Worm (Caenorhabditis elegans) whole organism, dauer: ENCODE data around the gene C09B9.2.
"Not testable (repeated sequence)": the region's sequence is repeated elsewhere in the genome, so short reads cannot be mapped to it uniquely, and the experiment has no call there.

Experiments used
- unc-62 ChIP-seq: sonication (generic microtip); optimal IDR thresholded peaks from 2 replicates; lab custom pipeline; 2017; ENCODE audit warnings: missing biosample characterization, missing genetic modification reagents, missing genetic modification characterization

The C09B9.2 gene

DNA sequence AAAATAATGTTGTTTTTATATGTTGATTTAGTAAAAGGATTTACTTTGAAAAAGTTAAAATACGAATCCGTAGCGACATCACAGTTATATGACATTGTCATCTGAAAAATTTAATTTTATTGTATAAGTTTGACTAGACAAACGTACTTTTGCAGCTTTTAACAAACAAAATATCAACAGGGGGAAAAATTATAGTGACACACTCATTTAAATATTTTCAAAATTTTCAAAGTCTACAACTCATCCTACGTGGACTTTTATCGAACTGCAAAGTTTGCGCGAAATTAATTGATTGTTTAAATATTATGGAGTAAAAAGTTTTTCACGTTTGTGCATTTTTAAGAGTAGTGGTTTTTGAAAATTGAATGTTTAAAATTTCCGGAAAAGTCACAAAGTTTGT is 3.4 kb upstream of the C09B9.2 start, which contains the start of gene C09B9.85:
Gene C09B9.85, minus strand, starts transcription at position 101 of the 400 bp plus-strand sequence.
- TF ChIP-seq unc-62 (GFP tag; lab: Kevin White, UChicago) = no peak

DNA sequence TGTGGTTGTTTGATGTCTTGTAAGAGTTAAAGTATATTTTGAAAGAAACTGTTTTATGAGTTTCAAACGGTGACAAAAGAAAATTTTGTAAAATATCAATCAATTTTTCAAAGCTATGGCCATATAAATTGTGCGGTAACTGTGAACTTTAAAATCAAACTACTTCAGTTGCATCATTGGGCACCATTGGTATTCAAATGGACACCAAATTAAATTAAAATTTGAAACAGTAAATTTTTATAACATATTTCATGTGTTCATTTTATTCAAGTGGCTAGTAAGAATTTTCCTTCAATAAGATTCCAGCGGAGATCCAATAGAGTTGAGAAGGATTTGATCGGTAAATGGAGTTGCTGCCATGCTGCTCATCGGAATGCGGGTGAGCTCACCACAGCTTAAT is 2.3 kb downstream of the C09B9.2 start:
- TF ChIP-seq unc-62 (GFP tag; lab: Kevin White, UChicago) = no peak

DNA sequence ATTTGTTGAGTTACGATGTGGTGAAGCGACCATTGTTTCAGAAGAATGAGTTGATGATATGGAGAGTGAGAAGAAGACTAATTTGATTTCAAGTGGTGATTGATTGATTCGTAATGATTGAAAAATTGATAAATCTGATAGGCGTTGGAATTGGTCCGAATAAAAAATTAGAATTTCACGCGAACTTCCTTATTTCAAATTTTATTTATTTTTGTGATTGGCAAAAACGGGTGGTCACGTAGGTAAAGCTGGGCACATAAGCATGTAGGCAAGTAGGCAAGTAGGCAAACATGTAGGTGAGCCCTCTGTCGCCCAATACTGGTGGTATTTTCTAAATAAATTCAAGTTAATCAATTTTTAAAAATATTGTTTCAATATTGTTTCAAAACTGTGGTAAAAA is 4.2 kb downstream of the C09B9.2 start, which contains the start of gene C09B9.4:
Gene C09B9.4, minus strand, starts transcription at position 101 of the 400 bp plus-strand sequence.
- TF ChIP-seq unc-62 (GFP tag; lab: Kevin White, UChicago) = no peak

DNA sequence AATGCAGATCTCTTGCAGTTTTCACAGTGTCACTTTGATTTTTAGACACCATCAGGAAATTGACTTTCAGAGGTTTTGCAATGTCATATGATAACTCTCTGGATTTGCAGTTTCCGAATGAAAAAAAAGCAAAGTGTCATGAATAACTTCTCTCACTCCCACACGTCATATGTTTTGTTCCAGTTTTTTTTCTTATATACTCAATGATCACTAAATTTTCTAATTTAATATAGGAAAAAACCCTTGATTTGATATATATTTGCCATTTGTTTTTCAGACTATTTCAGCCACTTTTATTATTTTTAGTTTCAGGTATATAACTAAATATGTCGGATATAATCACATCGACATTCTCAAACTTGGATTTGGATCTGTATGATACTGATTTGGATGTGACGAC is 8.4 kb downstream of the C09B9.2 start, which contains the start of gene C09B9.1:
Gene C09B9.1, plus strand, starts transcription at position 301 of the 400 bp plus-strand sequence.
- TF ChIP-seq unc-62 (GFP tag; lab: Kevin White, UChicago) = no peak

DNA sequence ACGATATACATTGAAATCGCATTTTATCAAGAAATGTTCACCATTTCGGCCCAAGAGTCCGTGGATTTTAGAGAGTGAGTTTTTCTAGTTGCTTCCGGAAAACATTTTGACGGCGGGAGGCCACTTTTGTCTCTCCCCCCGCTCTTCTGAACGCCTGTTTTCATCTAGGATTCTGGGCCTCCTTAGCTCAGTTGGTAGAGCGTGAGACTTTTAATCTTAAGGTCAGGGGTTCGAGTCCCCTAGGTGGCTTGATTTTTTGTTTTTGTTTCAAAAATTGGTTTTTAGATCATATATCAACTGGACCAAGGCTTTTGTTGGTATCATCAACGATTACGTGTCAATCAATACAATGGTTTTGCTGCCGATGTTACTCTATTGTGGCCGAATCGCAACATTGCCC is 9.7 kb downstream of the C09B9.2 start:
- no peak for TF ChIP-seq unc-62 (GFP tag; lab: Kevin White, UChicago)

DNA sequence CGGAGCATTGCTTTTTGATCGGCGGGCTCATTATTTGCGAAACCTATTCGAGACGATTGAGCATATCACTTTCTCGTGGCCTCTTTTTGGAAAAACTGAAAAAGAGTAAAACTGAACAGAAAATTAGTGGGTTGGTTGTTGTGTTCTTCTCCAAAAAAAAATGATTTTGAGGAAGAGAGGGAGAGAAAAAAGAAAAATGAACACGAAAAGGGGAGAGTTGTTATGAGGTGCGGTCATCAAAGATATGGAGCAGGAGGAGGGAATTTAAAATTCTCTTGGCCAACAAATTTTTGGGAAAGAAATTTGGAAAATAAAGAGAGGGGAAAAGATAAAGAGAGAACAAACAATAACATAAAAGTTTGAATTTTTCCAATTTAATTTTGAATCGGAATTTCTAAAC is 16.3 kb downstream of the C09B9.2 start, which contains the start of gene hot-9:
Gene hot-9, minus strand, starts transcription at position 101 of the 400 bp plus-strand sequence.
- TF ChIP-seq unc-62 (GFP tag; lab: Kevin White, UChicago) = no peak

DNA sequence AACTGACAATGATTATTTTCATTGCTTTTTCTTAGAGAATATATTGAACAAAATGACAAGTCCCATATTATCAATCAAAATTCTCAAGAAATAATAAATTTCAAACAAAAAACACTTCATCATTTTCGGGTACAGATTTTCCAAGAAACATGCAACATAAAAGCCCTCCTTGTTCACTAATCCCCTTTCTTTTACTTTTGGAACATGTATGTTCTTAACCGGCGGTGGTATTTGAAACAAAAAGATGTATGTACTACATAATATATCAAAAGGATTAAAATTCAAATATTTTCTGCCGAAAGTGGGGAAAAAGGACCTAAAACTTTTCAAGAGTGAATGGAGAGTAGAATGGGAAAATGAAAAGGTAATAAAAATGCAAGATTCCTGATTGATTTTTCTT is 25.2 kb downstream of the C09B9.2 start:
- no peak for TF ChIP-seq unc-62 (GFP tag; lab: Kevin White, UChicago)

DNA sequence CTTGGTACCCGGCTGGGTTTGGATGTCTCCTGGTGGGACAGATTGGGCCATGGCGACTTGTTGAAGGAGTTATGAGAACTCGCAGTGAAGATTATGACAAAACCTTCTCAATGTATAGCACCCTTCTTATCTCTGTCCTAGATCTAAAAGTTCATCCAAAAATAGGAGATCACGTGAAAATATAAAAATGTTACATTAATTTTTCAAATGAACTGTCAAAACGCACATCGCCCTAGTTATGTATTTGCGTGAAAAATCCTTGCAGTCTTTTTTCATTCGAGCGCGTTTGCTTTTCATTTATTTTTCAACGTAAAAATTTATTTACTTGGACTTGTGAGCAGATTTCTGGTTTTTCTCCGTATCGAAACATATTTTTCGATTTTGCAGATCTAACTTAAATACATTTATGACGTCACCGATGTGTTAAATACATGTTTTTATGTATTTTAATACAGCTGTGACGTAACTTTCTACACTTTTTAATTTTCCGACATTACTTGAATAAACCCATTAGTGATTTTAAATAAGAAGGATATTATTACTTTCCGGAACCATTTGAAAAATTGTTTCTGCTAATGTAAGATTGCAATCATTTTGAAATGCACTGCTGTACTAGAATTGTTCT is 27.0 kb downstream of the C09B9.2 start, which contains the start of gene msp-55:
Gene msp-55, minus strand, starts transcription at position 51 of the 625 bp plus-strand sequence.
- TF ChIP-seq unc-62 (GFP tag; lab: Kevin White, UChicago) = no peak

DNA sequence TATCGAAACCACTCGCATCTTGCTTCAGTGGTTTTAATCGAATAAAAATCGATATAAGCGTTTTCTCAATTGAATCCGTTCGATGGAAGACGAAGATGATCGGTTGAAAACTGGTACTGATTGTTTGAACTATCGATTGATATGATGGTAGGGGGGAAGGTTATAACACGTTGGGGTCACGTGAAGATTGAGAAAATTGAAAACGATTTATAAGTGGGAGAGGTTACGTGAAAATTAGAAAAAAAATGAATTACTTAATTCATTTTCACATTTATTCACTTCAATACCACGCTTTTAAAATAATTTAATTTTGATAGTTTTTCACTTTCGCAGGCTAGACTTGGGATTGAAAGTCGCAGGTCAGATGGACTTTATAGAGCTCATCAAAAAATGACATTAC is 31.9 kb downstream of the C09B9.2 start, which contains the start of gene C09B9.7:
Gene C09B9.7, minus strand, starts transcription at position 101 of the 400 bp plus-strand sequence.
- TF ChIP-seq unc-62 (GFP tag; lab: Kevin White, UChicago) = no peak

DNA sequence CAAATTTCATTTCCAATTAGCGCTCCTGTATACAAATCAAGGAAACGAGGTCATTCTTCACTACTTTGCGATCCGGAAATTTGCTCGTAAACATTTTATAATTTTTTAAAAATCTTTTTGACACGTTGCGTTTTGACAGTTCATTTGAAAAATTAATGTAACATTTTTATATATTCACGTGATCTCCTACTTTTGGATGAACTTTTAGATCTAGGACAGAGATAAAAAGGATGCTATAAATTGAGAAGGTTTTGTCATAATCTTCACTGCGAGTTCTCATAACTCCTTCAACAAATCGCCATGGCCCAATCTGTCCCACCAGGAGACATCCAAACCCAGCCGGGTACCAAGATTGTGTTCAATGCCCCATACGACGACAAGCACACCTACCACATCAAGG is 33.2 kb downstream of the C09B9.2 start, which contains the start of gene msp-57:
Gene msp-57, plus strand, starts transcription at position 301 of the 400 bp plus-strand sequence.
- not testable (repeated sequence) for TF ChIP-seq unc-62 (GFP tag; lab: Kevin White, UChicago)

DNA sequence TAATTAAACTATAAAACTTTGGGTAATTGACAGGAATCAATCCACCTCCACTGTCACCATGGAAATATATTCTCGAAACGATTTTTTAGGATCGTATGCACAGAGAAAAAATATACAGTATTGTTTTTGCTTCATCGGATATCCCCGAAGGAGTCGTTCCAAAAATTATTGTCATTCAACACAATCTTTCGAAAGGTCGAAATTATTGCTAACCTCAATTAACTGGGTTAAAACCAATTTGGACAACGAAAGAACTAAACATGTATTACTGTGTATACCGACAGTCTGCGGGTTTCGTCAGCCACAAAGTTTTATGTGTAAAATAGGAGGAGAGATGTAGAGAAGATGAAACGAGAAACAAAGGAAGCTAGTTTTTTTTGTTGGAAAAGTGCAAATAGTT is 34.2 kb downstream of the C09B9.2 start:
- no peak for TF ChIP-seq unc-62 (GFP tag; lab: Kevin White, UChicago)

DNA sequence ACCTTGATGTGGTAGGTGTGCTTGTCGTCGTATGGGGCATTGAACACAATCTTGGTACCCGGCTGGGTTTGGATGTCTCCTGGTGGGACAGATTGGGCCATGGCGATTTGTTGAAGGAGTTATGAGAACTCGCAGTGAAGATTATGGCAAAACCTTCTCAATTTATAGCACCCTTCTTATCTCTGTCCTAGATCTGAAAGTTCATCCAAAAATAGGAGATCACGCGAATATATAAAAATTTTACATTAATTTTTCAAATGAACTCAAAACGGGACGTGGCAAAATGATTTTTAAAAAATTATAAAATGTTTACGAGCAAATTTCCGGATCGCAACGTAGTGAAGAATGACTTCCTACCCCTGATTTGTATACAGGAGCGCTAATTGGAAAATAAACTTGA is 35.9 kb downstream of the C09B9.2 start, which contains the start of gene msp-53:
Gene msp-53, minus strand, starts transcription at position 101 of the 400 bp plus-strand sequence.
- not testable (repeated sequence) for TF ChIP-seq unc-62 (GFP tag; lab: Kevin White, UChicago)

DNA sequence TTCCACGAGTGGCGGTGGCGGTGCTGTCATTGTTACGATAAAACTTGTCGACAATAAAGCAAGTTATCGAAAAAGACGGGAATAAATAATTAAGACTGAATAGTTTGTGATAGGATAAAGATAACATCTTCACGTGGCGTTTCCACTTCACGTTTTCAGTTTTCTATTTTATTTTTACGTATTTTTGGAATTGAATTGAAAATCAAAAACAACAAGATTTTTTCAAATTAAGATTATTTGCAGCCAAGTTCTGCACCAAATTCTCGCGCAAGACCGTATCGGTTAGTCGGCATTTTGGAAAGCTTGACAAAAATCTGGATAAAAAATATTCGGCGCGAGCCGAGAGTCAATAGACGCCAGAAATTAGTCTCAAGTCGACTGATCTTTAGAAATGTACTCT is 37.8 kb downstream of the C09B9.2 start, which contains the start of gene ttbk-2.2:
Gene ttbk-2.2, minus strand, starts transcription at position 101 of the 400 bp plus-strand sequence.
- TF ChIP-seq unc-62 (GFP tag; lab: Kevin White, UChicago) = not testable (repeated sequence)

DNA sequence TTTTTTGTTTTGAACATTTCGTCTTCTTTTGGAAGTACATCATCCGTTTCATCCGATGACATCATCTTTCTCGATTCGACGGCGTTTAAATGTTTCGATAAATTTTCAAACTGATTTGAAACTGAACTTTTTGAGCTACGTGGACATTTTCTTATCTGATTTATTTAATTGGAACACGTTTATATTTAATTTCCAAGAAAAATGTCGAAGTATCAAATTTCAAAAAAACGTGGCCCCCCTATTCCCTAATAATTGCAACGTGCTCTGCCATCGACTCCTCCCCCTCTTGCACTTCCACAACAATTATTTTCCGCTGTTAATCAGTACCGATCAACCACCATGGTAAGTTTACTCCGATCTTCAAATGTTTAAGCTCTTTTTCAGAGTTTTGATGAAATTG is 39.5 kb downstream of the C09B9.2 start, which contains the start of the genes R13H9.6 and rmd-6:
Gene R13H9.6, minus strand, starts transcription at position 101 of the 400 bp plus-strand sequence.
Gene rmd-6, plus strand, starts transcription at position 305 of the 400 bp plus-strand sequence.
- not testable (repeated sequence) for TF ChIP-seq unc-62 (GFP tag; lab: Kevin White, UChicago)

DNA sequence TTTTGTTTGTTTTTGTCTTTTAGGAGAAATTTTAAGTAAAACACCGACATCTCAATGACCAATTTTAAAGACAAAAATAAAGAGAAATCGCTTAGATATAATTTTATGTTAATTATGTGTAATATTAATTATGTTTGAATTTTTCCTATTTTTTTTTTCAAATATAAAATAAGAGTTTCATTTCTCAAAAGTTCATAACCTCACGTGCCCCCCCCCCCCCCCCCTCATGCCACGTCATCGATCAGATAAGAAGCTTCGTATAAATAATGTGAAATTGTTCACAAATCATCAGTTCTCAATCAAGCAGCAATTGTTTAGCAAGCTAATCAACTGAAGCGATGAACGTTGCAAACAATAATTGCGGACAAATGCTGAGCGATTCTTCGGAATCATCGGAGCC is 41.5 kb downstream of the C09B9.2 start, which contains the start of gene C02B10.6:
Gene C02B10.6, plus strand, starts transcription at position 301 of the 400 bp plus-strand sequence.
- TF ChIP-seq unc-62 (GFP tag; lab: Kevin White, UChicago) = not testable (repeated sequence)

DNA sequence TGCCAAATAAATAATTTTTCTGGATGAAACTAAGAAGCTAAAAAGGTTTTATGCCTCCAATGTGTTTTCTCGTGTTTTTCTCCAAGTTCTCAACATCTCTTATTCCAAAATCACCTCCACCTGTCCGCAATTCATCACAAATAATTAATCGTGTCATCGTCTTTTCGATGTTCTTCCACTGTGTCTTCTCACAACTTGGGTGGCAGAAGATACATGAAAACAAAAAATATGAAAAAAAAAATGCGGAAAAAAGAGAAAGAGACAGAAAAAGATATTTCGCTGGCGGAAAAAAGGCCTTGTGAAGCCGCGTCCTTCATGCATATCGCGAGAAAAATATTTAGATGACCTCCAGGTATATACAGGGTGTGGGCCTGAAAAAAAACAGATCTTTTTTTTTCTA is 44.7 kb downstream of the C09B9.2 start:
- no peak for TF ChIP-seq unc-62 (GFP tag; lab: Kevin White, UChicago)
